Fruit fly (Drosophila melanogaster) whole organism, adult: ENCODE data around the gene dpr20.

Source experiments
- CG1620 ChIP-seq: fragments of 200-800 bp; sonication (Bioruptor generic); optimal IDR thresholded peaks from 2 replicates; lab custom pipeline; 2016; ENCODE audit warnings: missing biosample characterization, missing genetic modification characterization
- Clk ChIP-seq: fragments of 200-800 bp; sonication (Bioruptor generic); optimal IDR thresholded peaks from 2 replicates; lab custom pipeline; 2017; ENCODE audit warnings: missing biosample characterization, missing genetic modification characterization
- Crg-1 ChIP-seq: fragments of 200-800 bp; sonication (Bioruptor generic); optimal IDR thresholded peaks from 2 replicates; lab custom pipeline; 2016; ENCODE audit warnings: missing biosample characterization, missing genetic modification characterization
- Hr96 ChIP-seq: fragments of 200-800 bp; sonication (Bioruptor generic); optimal IDR thresholded peaks from 2 replicates; lab custom pipeline; 2016; ENCODE audit warnings: missing biosample characterization, missing genetic modification characterization
- kay ChIP-seq: fragments of 200-800 bp; sonication (Bioruptor generic); peaks from one replicate; lab custom pipeline; 2016; ENCODE audit warnings: missing biosample characterization, missing genetic modification characterization, borderline replicate concordance
- pad ChIP-seq: fragments of 200-800 bp; sonication (Bioruptor generic); optimal IDR thresholded peaks from 3 replicates; lab custom pipeline; 2017; ENCODE audit warnings: missing biosample characterization, missing genetic modification characterization, mild to moderate bottlenecking, moderate library complexity, missing genetic modification reagents
- toe ChIP-seq: fragments of 200-800 bp; sonication (Bioruptor generic); optimal IDR thresholded peaks from 2 replicates; lab custom pipeline; 2016; ENCODE audit warnings: missing biosample characterization, missing genetic modification characterization

DNA sequence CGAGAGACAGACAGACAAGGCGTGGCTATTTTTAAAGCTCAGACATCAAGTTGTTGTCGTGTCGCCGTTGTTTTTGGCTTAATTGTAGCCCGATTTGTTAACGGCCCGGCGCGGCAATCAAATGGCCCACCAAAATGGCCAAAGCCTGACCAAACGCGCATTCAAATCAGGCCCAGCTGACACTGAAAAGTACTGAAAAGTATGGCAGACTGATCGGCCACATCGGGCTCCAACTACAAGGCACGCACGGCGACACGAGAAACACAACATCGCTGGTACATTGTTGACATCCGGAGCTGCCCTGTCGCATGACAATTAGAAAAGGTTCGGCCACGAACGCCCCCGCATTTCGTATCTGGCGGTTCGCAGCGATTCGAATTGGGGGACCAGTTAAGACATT lies 45.2 kb downstream of the dpr20 start:
- TF ChIP-seq Hr96 (no peak), CG1620 (GFP tag; lab: Kevin White, UChicago) (no peak), pad (GFP tag; lab: Kevin White, UChicago) (no peak), kay (GFP tag; lab: Kevin White, UChicago) (no peak), toe (no peak), Crg-1 (GFP tag; lab: Kevin White, UChicago) (no peak), Clk (GFP tag; lab: Kevin White, UChicago) (no peak)
